Worm (Caenorhabditis elegans) whole organism, midembryonic: ENCODE data around the gene T06E4.7.

Experiments
- T22C8.4 ChIP-seq: fragments of 200-800 bp; sonication (Bioruptor generic); IDR thresholded peaks from 2 replicates; pipeline ENCODE4 v1.3.6; 2022; ENCODE audit warnings: missing genetic modification characterization, missing compliant biosample characterization
- cog-1 ChIP-seq: sonication (generic microtip); optimal IDR thresholded peaks from 2 replicates; lab custom pipeline; 2016; ENCODE audit warnings: missing genetic modification characterization, missing compliant biosample characterization
- flt-1 ChIP-seq: fragments of 200-800 bp; sonication (Bioruptor generic); IDR thresholded peaks from 2 replicates; pipeline ENCODE4 v1.3.6; 2022; ENCODE audit warnings: missing genetic modification characterization, missing compliant biosample characterization
- klf-2 ChIP-seq: fragments of 200-800 bp; sonication (Bioruptor generic); conservative IDR thresholded peaks from 2 replicates; pipeline ENCODE4 v1.3.6; 2022; ENCODE audit warnings: missing genetic modification reagents, missing genetic modification characterization, missing compliant biosample characterization
- med-1 ChIP-seq: sonication (generic microtip); optimal IDR thresholded peaks from 2 replicates; lab custom pipeline; 2017; ENCODE audit warnings: missing genetic modification characterization, mild to moderate bottlenecking, missing compliant biosample characterization, antibody characterized with exemption, missing genetic modification reagents; ENCODE audit not compliant: insufficient read depth
- ref-1 ChIP-seq: fragments of 200-800 bp; sonication (Bioruptor generic); conservative IDR thresholded peaks from 2 replicates; pipeline ENCODE4 v1.3.6; 2022; ENCODE audit warnings: missing genetic modification reagents, missing genetic modification characterization, missing compliant biosample characterization
- tab-1 ChIP-seq: fragments of 200-800 bp; sonication (Bioruptor generic); IDR thresholded peaks from 2 replicates; pipeline ENCODE4 v1.3.6; 2022; ENCODE audit warnings: missing genetic modification characterization, missing compliant biosample characterization
- ztf-23 ChIP-seq: fragments of 200-800 bp; sonication (Bioruptor generic); IDR thresholded peaks from 2 replicates; pipeline ENCODE4 v1.3.6; 2022; ENCODE audit warnings: missing genetic modification reagents, missing genetic modification characterization, missing compliant biosample characterization
- ztf-29 ChIP-seq: fragments of 200-800 bp; sonication (Bioruptor generic); IDR thresholded peaks from 2 replicates; pipeline ENCODE4 v1.3.6; 2022; ENCODE audit warnings: missing genetic modification reagents, missing genetic modification characterization, missing compliant biosample characterization

Gene T06E4.7

DNA sequence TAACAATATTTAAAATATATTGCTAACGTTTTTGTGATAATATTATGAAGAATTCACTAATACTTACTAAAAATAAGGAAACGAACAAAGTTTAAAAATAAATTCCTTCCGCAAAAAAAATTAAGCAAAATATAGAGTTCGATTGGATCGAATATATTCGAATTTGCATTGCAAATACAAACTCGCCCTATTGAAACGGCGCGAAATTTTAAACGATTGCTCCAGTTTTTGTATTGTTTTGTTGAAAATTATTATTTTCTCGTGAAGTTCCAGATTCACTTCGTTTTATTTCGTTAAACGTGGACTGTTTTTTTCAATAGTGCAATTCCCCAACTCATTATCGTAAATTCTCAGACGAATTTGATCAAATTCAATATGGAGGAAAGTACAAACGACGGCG is 19.3 kb downstream of the T06E4.7 start, which contains the start of the genes atl-1 and hcp-2:
TSS of gene atl-1 (minus strand) at position 89 of the 400 bp plus-strand sequence.
TSS of gene hcp-2 (plus strand) at position 353 of the 400 bp plus-strand sequence.
- no peak for TF ChIP-seq ztf-29
- TF ChIP-seq T22C8.4: no peak
- no peak for TF ChIP-seq med-1
- TF ChIP-seq tab-1 (GFP tag; lab: Robert Waterston, UW): no peak
- TF ChIP-seq ztf-23 (GFP tag; lab: Robert Waterston, UW): no peak

DNA sequence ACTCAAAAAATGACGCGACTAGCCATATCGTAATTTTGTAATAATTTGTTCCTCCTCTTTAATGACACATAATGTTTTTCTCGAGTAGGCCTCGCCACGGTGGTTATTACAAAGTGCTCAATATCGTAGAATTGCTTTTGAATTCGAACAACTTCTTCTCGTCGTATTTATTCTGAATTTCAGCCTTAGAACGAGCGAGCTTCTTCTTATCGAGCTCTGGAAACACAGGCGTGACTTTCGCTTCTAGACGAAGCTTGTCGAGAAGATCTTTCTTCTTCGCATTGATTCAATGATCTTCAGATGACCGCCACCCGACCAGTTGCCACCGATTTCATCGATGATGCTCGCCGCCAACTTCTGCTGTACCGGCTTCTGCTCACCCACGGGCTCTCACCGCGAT is 25.1 kb downstream of the T06E4.7 start, which contains the start of gene T06E4.21:
TSS of gene T06E4.21 (plus strand) at position 301 of the 400 bp plus-strand sequence.
- TF ChIP-seq cog-1 (tag; lab: Kevin White, UChicago) (no peak), med-1 (no peak), T22C8.4 (no peak), tab-1 (GFP tag; lab: Robert Waterston, UW) (no peak), ref-1 (GFP tag; lab: Robert Waterston, UW) (no peak), flt-1 (GFP tag; lab: Robert Waterston, UW) (no peak), ztf-29 (no peak), ztf-23 (GFP tag; lab: Robert Waterston, UW) (no peak), klf-2 (GFP tag; lab: Robert Waterston, UW) (no peak)

DNA sequence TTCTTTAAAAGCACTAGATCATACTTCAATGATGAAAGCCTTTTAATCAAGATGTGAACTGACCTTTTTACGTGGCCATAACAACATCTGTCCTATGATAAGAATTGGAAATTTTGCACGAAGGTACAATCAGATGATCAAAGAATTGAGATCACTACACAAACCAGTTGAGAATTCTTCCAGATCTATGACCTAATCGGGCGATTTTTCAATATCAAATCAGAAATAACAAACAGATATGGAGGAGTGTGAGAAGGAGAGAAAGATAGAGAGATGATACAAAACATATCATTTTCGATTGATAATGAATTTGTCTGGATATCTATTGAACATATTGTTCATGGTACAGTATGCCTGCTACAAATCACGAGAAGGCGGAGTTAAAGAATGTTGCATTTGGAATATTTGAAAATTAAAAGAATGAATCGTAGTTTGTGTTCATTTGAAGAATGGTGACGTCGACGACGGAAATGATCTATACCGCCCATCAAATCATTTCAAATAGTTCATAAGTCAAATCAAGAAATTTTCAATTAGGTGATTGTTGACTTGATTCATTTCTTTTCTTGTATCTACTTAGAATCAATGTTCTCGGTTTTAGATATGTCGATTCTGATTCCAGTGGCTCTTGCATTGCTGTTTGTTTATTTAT is 28.1 kb downstream of the T06E4.7 start, which contains the start of gene cyp-29A4:
TSS of gene cyp-29A4 (plus strand) at position 602 of the 652 bp plus-strand sequence.
- no peak for TF ChIP-seq ref-1 (GFP tag; lab: Robert Waterston, UW)
- no peak for TF ChIP-seq med-1
- TF ChIP-seq T22C8.4: no peak
- no peak for TF ChIP-seq ztf-29
- no peak for TF ChIP-seq cog-1 (tag; lab: Kevin White, UChicago)
- no peak for TF ChIP-seq ztf-23 (GFP tag; lab: Robert Waterston, UW)
- no peak for TF ChIP-seq tab-1 (GFP tag; lab: Robert Waterston, UW)
- no peak for TF ChIP-seq klf-2 (GFP tag; lab: Robert Waterston, UW)
- no peak for TF ChIP-seq flt-1 (GFP tag; lab: Robert Waterston, UW)

DNA sequence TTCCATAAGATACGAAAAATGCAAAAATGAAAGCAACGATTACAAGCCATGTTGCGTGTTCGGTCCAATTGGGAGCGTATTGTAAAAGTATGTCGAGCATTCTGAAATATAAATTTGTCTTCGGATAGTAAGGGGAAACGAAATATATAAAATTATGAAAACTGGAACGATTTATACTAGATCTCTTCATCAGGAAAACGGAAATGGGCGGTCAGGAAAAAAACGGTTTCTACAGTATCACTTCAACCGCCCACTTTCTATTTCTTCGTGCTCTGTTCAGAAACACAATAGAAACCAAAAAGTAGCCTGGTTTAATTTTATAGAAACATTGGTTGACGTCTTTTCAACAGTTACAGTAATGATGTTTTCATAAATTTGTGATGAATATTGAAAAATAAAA is 35.3 kb downstream of the T06E4.7 start, which contains the start of gene pitr-4:
TSS of gene pitr-4 (minus strand) at position 101 of the 400 bp plus-strand sequence.
- no peak for TF ChIP-seq ztf-23 (GFP tag; lab: Robert Waterston, UW)
- no peak for TF ChIP-seq flt-1 (GFP tag; lab: Robert Waterston, UW)
- TF ChIP-seq ref-1 (GFP tag; lab: Robert Waterston, UW): no peak
- TF ChIP-seq cog-1 (tag; lab: Kevin White, UChicago): no peak
- no peak for TF ChIP-seq klf-2 (GFP tag; lab: Robert Waterston, UW)
- no peak for TF ChIP-seq ztf-29
- no peak for TF ChIP-seq tab-1 (GFP tag; lab: Robert Waterston, UW)
- no peak for TF ChIP-seq T22C8.4
- TF ChIP-seq med-1: no peak

DNA sequence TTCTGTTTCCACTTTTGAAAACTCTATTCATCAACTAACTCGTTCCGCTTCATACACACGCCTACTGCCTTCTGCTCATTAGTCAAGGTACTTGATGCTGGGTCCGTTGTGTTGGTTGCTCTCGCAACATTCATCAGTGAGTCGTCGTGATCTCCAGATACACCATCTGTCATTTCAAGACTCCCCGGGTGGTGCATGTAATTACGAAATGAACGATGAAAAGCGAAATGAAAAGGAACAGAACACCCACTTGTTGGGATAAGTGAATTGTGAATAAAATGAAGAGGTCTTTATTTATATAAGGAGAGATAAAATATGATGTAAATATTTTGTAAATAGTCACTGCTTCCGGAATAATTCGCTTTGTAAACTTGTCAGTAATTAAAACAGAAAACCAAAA is 37.8 kb downstream of the T06E4.7 start:
- TF ChIP-seq flt-1 (GFP tag; lab: Robert Waterston, UW) (no peak), ztf-23 (GFP tag; lab: Robert Waterston, UW) (no peak), T22C8.4 (no peak), tab-1 (GFP tag; lab: Robert Waterston, UW) (no peak), ref-1 (GFP tag; lab: Robert Waterston, UW) (no peak), med-1 (no peak), cog-1 (tag; lab: Kevin White, UChicago) (no peak), ztf-29 (no peak)

DNA sequence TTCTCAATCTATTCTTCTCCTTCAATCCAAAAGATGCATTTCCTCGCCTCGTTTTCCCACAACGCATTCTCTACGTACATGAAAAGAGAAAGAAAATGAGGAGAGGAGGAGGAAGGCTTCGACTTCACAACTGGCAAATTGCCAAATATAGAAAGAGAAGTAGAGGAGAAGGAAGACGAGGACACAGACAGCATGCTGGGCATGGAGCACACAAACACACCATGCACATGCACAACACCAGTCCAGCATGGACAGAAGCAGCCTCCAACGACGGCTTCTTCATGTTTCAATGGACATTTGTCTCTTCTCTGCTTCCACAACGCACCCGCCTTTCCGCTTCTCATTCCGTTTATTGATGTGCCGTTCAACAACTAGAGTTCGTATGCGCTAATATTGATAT is 38.4 kb downstream of the T06E4.7 start:
- TF ChIP-seq ztf-23 (GFP tag; lab: Robert Waterston, UW): no peak
- no peak for TF ChIP-seq klf-2 (GFP tag; lab: Robert Waterston, UW)
- TF ChIP-seq ref-1 (GFP tag; lab: Robert Waterston, UW): no peak
- no peak for TF ChIP-seq ztf-29
- TF ChIP-seq med-1: no peak
- no peak for TF ChIP-seq cog-1 (tag; lab: Kevin White, UChicago)
- no peak for TF ChIP-seq flt-1 (GFP tag; lab: Robert Waterston, UW)
- no peak for TF ChIP-seq T22C8.4
- no peak for TF ChIP-seq tab-1 (GFP tag; lab: Robert Waterston, UW)

DNA sequence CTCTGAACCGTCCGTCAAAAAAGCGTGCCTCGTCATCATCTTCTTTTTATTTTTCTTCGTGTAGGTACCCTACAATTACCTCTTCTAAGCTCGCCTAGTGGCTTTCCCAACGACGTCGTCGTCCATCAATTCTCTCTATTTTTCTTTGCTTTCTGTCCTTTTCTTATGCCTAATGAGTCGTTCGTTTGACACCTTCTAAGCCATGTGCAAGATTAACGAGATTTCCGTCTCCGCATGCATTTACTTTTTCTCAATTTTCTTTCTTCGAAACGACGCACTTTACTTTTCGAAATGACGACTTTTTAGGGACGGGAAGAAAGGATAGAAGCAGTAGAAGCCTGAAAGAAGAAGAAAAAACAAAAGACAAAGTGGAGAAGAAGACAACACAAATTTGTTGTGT is 40.2 kb downstream of the T06E4.7 start, which contains the start of gene ZK287.1:
TSS of gene ZK287.1 (plus strand) at position 301 of the 400 bp plus-strand sequence.
- TF ChIP-seq med-1 (no peak), ref-1 (GFP tag; lab: Robert Waterston, UW) (no peak), ztf-23 (GFP tag; lab: Robert Waterston, UW) (no peak), ztf-29 (no peak), tab-1 (GFP tag; lab: Robert Waterston, UW) (no peak), flt-1 (GFP tag; lab: Robert Waterston, UW) (no peak), klf-2 (GFP tag; lab: Robert Waterston, UW) (no peak), cog-1 (tag; lab: Kevin White, UChicago) (no peak)

DNA sequence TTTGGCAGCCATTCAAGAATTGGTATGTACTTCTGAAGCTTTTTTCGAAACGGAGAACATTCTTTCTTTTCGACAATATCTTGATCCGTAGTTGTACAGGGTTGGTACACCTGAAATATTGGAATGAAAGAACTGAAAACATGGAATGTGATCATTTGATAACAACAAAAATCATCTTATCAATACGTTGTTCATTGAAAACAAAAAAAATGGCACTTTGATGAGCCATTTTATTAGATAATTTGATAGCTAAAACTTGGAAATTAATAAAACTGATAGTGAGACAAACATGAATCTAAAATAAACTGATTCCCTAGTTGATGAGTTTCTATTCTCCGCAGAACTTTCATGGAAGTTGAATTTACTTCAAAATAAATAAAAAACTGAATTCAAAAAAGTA is 46.3 kb downstream of the T06E4.7 start:
- TF ChIP-seq klf-2 (GFP tag; lab: Robert Waterston, UW): no peak
- TF ChIP-seq T22C8.4: no peak
- no peak for TF ChIP-seq tab-1 (GFP tag; lab: Robert Waterston, UW)
- no peak for TF ChIP-seq cog-1 (tag; lab: Kevin White, UChicago)
- no peak for TF ChIP-seq ztf-29
- TF ChIP-seq ztf-23 (GFP tag; lab: Robert Waterston, UW): no peak
- no peak for TF ChIP-seq flt-1 (GFP tag; lab: Robert Waterston, UW)
- TF ChIP-seq med-1: no peak
- no peak for TF ChIP-seq ref-1 (GFP tag; lab: Robert Waterston, UW)

DNA sequence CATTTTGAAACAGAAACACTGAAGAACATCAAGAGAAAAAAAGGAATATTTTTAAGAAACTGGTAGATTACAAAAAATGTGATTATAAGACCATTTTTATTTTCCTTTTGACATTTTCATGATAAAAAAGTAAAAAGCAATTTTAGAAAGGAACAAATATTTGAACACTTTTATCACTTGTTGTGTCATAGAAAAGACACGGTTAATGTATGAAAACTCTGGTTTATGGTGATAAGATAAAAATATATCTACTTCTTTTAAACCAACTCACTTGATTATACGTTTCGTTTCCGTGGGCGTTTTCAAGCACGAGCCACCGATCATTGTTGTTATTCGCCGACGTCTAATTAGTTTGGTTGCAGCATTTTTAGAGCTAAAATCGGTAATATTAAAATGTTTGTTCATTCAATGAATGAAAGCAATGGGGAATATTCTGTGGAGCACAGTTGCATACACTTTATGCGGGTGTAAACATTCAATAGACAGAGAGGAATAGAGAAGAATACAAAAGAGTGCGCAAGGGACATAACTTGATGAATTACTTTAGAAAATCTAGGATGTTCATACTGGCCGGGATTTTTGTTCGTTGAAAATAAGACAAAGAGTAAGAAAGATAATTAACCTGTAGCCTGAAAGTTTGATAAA is 47.1 kb downstream of the T06E4.7 start, which contains the start of gene sulp-8:
TSS of gene sulp-8 (minus strand) at position 469 of the 645 bp plus-strand sequence.
- TF ChIP-seq ztf-29: no peak
- no peak for TF ChIP-seq flt-1 (GFP tag; lab: Robert Waterston, UW)
- no peak for TF ChIP-seq klf-2 (GFP tag; lab: Robert Waterston, UW)
- no peak for TF ChIP-seq cog-1 (tag; lab: Kevin White, UChicago)
- TF ChIP-seq T22C8.4: no peak
- TF ChIP-seq ztf-23 (GFP tag; lab: Robert Waterston, UW): no peak
- no peak for TF ChIP-seq med-1
- TF ChIP-seq tab-1 (GFP tag; lab: Robert Waterston, UW): no peak
- no peak for TF ChIP-seq ref-1 (GFP tag; lab: Robert Waterston, UW)
